Fruit fly (Drosophila melanogaster) whole organism, larva: ENCODE data around the gene CG6153.

Experiments
- noc ChIP-seq: fragments of 200-800 bp; sonication (Bioruptor generic); optimal IDR thresholded peaks from 3 replicates; lab custom pipeline; 2019; ENCODE audit warnings: missing biosample characterization, mild to moderate bottlenecking, missing genetic modification characterization, moderate library complexity

The CG6153 gene

dm6 chr2L:12692343-12693079, at the start of gene CG6153, which contains the start of gene CCT4:
Gene CG6153, plus strand, starts transcription at chr2L:12692993.
Gene CCT4, minus strand, starts transcription at chr2L:12692934.
- no peak for TF ChIP-seq noc (tag; lab: Kevin White, UChicago)

DNA sequence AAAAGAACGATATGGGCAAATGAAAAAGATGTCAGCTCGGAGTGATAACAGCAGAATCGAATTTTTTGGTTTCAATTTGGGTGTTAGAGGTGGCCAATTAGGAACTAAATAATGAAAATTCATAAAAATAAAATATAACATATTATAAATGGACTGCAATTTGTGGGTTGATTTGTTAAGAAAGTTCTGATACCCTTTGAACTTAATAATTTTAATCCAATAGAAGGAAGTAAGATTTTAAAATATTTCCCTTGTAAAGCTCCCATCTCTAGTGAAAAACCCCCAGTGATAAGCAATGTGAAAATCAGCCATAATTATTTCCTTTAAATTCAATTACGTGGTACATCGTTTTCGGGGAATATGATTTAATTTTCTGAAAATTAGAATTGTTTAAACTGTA, 48.5 kb upstream of the CG6153 start:
- peak; percentile 49 for TF ChIP-seq noc (tag; lab: Kevin White, UChicago)

- TF ChIP-seq noc (tag; lab: Kevin White, UChicago): no peak
Measured at dm6 chr2L:12646256-12646655, 46.5 kb upstream of the CG6153 start, which contains the start of gene Ref2. Gene Ref2, minus strand, starts transcription at chr2L:12646356.

DNA sequence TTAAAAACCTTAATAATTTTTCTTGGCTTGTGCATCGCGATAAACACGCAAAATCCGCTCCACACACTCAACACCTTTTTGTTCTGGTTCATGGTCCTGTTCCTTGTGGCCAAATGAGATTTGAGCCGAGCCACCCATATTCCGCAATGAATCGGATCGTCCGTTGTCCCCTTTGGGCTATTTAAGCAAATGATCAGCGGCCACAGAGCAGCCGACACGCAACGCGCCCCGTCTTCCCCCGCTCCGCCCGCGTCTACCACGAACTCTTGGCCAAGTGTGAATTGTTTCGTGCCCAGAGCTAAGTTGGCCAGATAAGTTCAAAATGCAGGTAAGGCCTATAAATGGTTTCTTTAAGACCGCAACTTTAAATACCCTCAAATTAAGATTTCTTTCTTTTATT, 41.8 kb upstream of the CG6153 start:
- no peak for TF ChIP-seq noc (tag; lab: Kevin White, UChicago)

DNA sequence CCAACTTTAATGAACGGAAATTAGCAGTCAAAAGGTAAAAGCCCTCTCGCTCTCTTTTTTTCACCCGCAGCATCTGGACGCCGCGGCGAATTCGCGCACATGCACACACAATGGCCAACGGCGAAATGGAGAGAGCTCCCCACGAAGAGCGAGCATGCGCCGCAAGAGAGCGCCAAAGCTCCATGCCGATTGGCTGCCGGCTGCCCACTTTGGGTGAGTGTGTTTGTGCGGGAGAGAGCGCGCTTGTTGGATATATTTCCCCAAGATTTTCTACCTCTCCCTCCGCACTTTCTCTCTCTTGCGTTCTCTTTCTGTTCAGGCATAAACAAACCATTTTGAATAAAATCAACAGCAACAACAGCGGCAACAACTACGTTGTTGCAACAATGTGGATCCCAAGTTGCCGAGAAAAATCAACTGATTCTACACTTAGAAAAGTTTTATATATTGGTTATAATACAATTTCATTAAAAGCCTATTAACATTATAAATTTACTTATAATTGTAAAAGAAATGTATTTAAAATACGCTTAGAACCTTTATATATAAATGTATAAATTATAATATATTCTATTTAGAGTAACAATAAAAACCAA, 37.0 kb upstream of the CG6153 start:
- TF ChIP-seq noc (tag; lab: Kevin White, UChicago): no peak

DNA sequence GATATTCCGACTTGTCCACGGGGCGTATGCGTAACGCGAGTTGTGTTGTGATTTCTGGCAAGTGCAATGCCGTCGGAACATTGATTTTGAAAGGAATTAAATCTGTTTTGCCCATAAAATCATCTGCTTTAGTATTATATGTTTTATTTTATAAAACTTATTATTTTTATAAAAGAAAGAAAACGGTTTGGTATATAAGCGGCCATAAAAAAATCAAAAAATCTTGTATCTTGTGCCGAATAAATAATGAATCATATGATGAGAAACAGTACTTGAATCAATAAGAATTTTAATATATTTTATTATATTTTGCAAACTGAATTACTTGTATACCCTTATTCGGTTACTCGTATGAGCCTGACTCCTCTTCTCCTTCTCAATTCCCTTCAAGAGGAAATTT, 35.9 kb upstream of the CG6153 start, which contains the start of gene pdm2:
pdm2 (plus strand) TSS at position 301 of the 400 bp plus-strand sequence.
- no peak for TF ChIP-seq noc (tag; lab: Kevin White, UChicago)

DNA sequence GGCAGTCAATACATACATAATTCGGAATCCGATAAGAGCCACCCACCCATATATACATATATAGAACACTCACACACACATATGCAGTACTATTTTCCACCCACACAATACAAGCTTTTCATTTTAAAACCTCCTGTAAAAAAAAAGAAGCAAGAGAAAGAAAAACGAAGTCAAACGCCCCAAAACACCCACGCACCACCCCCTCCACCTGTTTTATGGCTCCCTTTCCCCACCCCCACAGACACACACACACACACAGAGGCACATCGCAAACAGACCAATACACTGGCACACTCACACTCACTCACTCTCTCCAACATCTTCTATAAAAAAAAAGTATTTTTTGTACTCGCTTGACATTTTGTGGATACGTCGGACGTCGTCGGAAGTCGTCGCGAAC, 35.5 kb upstream of the CG6153 start:
- TF ChIP-seq noc (tag; lab: Kevin White, UChicago): no peak

- no peak for TF ChIP-seq noc (tag; lab: Kevin White, UChicago)
Measured at dm6 chr2L:12666002-12666576, 26.7 kb upstream of the CG6153 start.

dm6 chr2L:12669614-12670013, 23.2 kb upstream of the CG6153 start, which contains the start of gene Nepl7:
Gene Nepl7, minus strand, starts transcription at chr2L:12669714.
- TF ChIP-seq noc (tag; lab: Kevin White, UChicago): no peak

- no peak for TF ChIP-seq noc (tag; lab: Kevin White, UChicago)
Measured at dm6 chr2L:12672296-12672695, 20.5 kb upstream of the CG6153 start.

- TF ChIP-seq noc (tag; lab: Kevin White, UChicago): no peak
Measured at dm6 chr2L:12674365-12674764, 18.4 kb upstream of the CG6153 start.

- no peak for TF ChIP-seq noc (tag; lab: Kevin White, UChicago)
Measured at dm6 chr2L:12678286-12678685, 14.5 kb upstream of the CG6153 start.

DNA sequence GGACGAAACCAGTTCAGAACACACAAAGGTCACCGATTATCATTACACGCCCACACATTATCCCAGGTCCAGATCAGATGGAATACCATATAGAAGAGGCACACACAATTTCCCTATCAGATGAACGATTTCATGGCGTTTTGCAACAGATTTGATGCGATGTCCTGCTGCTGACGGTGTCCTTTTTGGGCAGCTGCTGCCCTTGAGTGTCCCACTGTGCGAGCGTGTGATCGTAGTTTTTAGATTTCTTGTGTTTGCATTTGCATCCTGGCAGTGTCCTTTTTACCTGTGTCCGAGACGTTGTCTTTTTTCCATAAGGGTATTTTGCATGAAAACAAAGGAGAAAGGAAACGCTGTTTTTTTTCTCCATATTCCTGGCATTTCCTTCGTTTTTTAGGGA, 13.5 kb upstream of the CG6153 start:
- TF ChIP-seq noc (tag; lab: Kevin White, UChicago): no peak

DNA sequence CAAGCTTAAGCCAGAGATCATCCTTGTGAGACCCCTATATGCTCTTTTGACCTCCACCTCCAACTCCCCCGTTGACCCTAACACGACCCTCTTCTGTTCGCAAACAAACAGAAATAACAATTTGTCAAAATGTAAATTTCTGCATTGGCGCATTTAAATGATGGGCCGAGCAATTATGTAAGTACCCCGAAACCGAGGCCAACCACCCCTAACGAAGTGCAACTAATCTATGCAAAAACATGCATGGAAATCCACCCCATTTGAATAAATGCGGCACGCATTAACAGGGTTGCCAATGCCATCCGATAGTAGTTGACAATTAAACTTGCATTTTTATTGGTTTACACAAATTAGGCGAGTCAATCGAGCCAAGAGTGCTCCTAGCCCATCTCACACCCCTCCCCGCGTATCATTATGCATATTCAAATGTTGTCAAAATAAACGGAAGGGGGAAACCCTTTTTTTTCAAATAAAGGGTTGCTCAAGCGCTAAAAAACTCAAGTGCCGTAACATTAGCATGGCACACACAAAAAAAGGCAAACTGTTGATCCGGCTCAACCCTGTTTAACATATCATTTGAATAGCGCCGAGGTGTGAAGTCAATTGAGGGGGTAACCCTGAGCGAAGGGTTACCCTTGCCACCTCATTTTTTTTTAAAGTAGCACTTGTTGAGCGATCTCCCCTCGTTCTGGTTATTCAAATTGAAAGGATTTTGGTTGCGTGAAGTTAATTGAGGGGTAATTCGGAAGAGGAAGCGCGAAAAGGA, 11.0 kb upstream of the CG6153 start:
- no peak for TF ChIP-seq noc (tag; lab: Kevin White, UChicago)

dm6 chr2L:12686811-12687210, 6.0 kb upstream of the CG6153 start:
- TF ChIP-seq noc (tag; lab: Kevin White, UChicago): no peak

DNA sequence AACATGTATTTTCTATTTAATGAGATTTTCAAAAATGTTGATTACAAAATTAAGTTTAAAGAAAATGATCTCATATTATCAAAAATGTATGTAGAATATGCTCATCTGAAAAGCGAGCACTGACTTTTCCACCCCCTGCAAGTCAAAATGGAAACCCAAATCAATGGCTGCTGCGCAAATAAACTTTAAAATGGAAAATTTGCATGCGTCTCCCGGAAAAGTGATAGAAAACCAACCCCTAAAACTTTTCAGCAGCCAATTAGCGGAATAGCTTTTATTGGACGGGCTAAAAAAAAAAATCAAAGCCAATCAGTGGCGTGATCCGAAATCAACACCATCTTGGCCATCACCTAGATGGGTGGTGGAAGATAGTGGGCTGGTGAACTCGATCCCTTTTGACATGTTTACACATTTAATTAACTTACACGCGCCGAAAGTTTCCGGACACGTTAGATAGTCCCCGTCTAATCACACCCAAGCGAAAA, 3.5 kb upstream of the CG6153 start:
- TF ChIP-seq noc (tag; lab: Kevin White, UChicago): no peak
